In the genomic region with DNA sequence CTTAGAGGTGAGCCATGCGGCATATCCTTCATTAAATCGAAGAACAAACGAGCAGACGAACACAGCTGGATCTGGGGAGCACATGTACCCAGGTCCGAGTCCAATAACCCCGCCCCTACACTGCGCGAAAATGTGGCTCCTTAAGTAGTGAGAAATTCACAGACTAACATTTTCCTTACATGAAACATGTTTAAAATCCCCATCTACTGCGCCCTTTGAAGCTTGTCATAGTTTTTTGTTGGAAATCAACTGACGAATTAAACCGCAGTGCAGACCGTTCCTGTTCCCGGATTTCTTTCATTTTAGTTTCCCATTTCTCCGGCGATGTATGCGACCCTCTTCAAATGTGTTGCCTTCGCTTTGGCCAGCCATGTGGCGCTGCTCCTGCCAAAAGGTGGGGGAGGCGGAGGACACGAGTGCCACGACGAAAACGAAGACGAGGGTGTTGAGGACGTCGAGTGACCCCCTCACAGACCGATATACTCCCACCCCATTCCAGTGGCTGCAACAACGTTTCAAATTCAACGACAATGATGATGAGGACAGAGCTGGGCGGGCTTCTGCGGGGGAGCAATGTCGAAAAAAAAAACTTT, we compare ENCODE assay signal across 4 fruit fly cellular contexts.
A peak's percentile ranks its signal among the peaks of the same experiment; 100 is the strongest.
TF ChIP-seq lines count a peak whose summit lies in the region.

No protein-coding gene starts in this region.

- TF ChIP-seq CTCF in whole organism, embryonic (GFP tag; optimal IDR thresholded peaks at IDR 0.05; lab: Kevin White, UChicago), result peak; percentile 15

TF ChIP-seq in whole organism, embryonic, 481 proteins besides CTCF, POLR2A, EP300 and RAD21 (continues in another document):
- no peak for TF ChIP-seq unc-4 (GFP tag; IDR thresholded peaks at IDR 0.05; lab: Robert Waterston, UW; ENCODE audit: partially characterized antibody)
- no peak for TF ChIP-seq HmgD (GFP tag; optimal IDR thresholded peaks at IDR 0.05; lab: Kevin White, UChicago)
- peak; percentile 32 for TF ChIP-seq trem (tag; optimal IDR thresholded peaks at IDR 0.05; lab: Kevin White, UChicago)
- TF ChIP-seq esg (GFP tag; conservative IDR thresholded peaks at IDR 0.05; lab: Robert Waterston, UW), result peak; percentile 63
- peak; percentile 54 for TF ChIP-seq CG9817 (tag; optimal IDR thresholded peaks at IDR 0.05; lab: Kevin White, UChicago)
- peak; percentile 48 for TF ChIP-seq unpg (GFP tag; optimal IDR thresholded peaks at IDR 0.05; lab: Kevin White, UChicago)
- TF ChIP-seq vfl (GFP tag; optimal IDR thresholded peaks at IDR 0.05; lab: Kevin White, UChicago), result no peak
- TF ChIP-seq HLH54F (GFP tag; optimal IDR thresholded peaks at IDR 0.05; lab: Kevin White, UChicago), result peak; percentile 40
- peak; percentile 39 for TF ChIP-seq CG1529 (GFP tag; optimal IDR thresholded peaks at IDR 0.05; lab: Kevin White, UChicago)
- TF ChIP-seq bigmax (GFP tag; optimal IDR thresholded peaks at IDR 0.05; lab: Kevin White, UChicago), result no peak
- TF ChIP-seq CG2875 (GFP tag; optimal IDR thresholded peaks at IDR 0.05; lab: Kevin White, UChicago), result peak; percentile 17
- peak; percentile 62 for TF ChIP-seq CG43689 (GFP tag; IDR thresholded peaks at IDR 0.05; lab: Robert Waterston, UW)
- TF ChIP-seq Blimp-1 (GFP tag; optimal IDR thresholded peaks at IDR 0.05; lab: Kevin White, UChicago), result peak; percentile 70
- no peak for TF ChIP-seq sna (GFP tag; IDR thresholded peaks at IDR 0.05; lab: Robert Waterston, UW; ENCODE audit: partially characterized antibody)
- peak; percentile 13 for TF ChIP-seq zfh2 (GFP tag; optimal IDR thresholded peaks at IDR 0.05; lab: Kevin White, UChicago)
- peak; percentile 50; the same call in 1 of the 2 replicates for TF ChIP-seq CG1024 (GFP tag; IDR thresholded peaks at IDR 0.05; lab: Robert Waterston, UW)
- TF ChIP-seq gem (tag; optimal IDR thresholded peaks at IDR 0.05; lab: Kevin White, UChicago), result peak; percentile 62
- TF ChIP-seq ken (GFP tag; IDR thresholded peaks at IDR 0.05; lab: Robert Waterston, UW), result peak; percentile 77
- peak; percentile 59 for TF ChIP-seq H2.0 (GFP tag; IDR thresholded peaks at IDR 0.05; lab: Robert Waterston, UW)
- peak; percentile 70 for TF ChIP-seq CG13296 (GFP tag; optimal IDR thresholded peaks at IDR 0.05; lab: Kevin White, UChicago)

TF ChIP-seq in whole organism, prepupa, 60 proteins besides CTCF, POLR2A, EP300 and RAD21:
- TF ChIP-seq CG3032 (tag; optimal IDR thresholded peaks at IDR 0.05; lab: Kevin White, UChicago), result peak; percentile 8
- peak; percentile 22 for TF ChIP-seq spab (GFP tag; optimal IDR thresholded peaks at IDR 0.05; lab: Kevin White, UChicago)
- peak; percentile 12 for TF ChIP-seq Eip78C (GFP tag; lab: Kevin White, UChicago)
- TF ChIP-seq svp (GFP tag; lab: Kevin White, UChicago), result peak; percentile 49
- TF ChIP-seq CG7368 (GFP tag; optimal IDR thresholded peaks at IDR 0.05; lab: Kevin White, UChicago), result no peak
- peak; percentile 7 for TF ChIP-seq Met (GFP tag; optimal IDR thresholded peaks at IDR 0.05; lab: Kevin White, UChicago)
- no peak for TF ChIP-seq CG10631 (GFP tag; optimal IDR thresholded peaks at IDR 0.05; lab: Kevin White, UChicago)
- peak; percentile 5 for TF ChIP-seq CG32006 (GFP tag; optimal IDR thresholded peaks at IDR 0.05; lab: Kevin White, UChicago)
- peak; percentile 4 for TF ChIP-seq cyc (GFP tag; optimal IDR thresholded peaks at IDR 0.05; lab: Kevin White, UChicago)
- TF ChIP-seq Hr39 (GFP tag; optimal IDR thresholded peaks at IDR 0.05; lab: Kevin White, UChicago), result peak; percentile 3

TF ChIP-seq in whole organism, pupa, 21 proteins besides CTCF, POLR2A, EP300 and RAD21:
- TF ChIP-seq EcR (GFP tag; optimal IDR thresholded peaks at IDR 0.05; lab: Kevin White, UChicago) (no peak), CG8159 (tag; optimal IDR thresholded peaks at IDR 0.05; lab: Kevin White, UChicago) (peak; percentile 33)

TF ChIP-seq in whole organism, wandering third instar larva, 38 proteins besides CTCF, POLR2A, EP300 and RAD21:
- TF ChIP-seq sv (GFP tag; optimal IDR thresholded peaks at IDR 0.05; lab: Kevin White, UChicago), result peak; percentile 9
- no peak for TF ChIP-seq Hr83 (GFP tag; optimal IDR thresholded peaks at IDR 0.05; lab: Kevin White, UChicago; ENCODE audit: poor library complexity, severe bottlenecking)
- no peak for TF ChIP-seq psq (GFP tag; optimal IDR thresholded peaks at IDR 0.05; lab: Kevin White, UChicago)
- TF ChIP-seq foxo (GFP tag; optimal IDR thresholded peaks at IDR 0.05; lab: Kevin White, UChicago), result peak in 1 of 2 experiments; percentile 16
- TF ChIP-seq GATAd (GFP tag; optimal IDR thresholded peaks at IDR 0.05; lab: Kevin White, UChicago), result no peak
- no peak for TF ChIP-seq Abd-B (GFP tag; optimal IDR thresholded peaks at IDR 0.05; lab: Kevin White, UChicago)
- TF ChIP-seq h (GFP tag; optimal IDR thresholded peaks at IDR 0.05; lab: Kevin White, UChicago), result peak; percentile 1
- no peak for TF ChIP-seq rgr (GFP tag; optimal IDR thresholded peaks at IDR 0.05; lab: Kevin White, UChicago)
- TF ChIP-seq dl (GFP tag; optimal IDR thresholded peaks at IDR 0.05; lab: Kevin White, UChicago; ENCODE audit: insufficient read depth in 1 of 2, partially characterized antibody in 2 of 2), result no peak
- TF ChIP-seq HLH106 (tag; optimal IDR thresholded peaks at IDR 0.05; lab: Kevin White, UChicago), result peak; percentile 37
- no peak for TF ChIP-seq dmrt93B (GFP tag; optimal IDR thresholded peaks at IDR 0.05; lab: Kevin White, UChicago)
